Worm (Caenorhabditis elegans) whole organism, L3 larva: ENCODE results near the gene R05C11.2.

ENCODE experiments used
- ceh-82 ChIP-seq: fragments of 150-350 bp; optimal IDR thresholded peaks from 2 replicates; lab custom pipeline; 2014; ENCODE audit warnings: missing biosample characterization, missing genetic modification characterization
- daf-12 ChIP-seq: fragments of 150-350 bp; optimal IDR thresholded peaks from 2 replicates; lab custom pipeline; 2014; ENCODE audit warnings: missing biosample characterization, missing genetic modification reagents, missing genetic modification characterization
- elt-1 ChIP-seq: fragments of 150-350 bp; optimal IDR thresholded peaks from 2 replicates; lab custom pipeline; 2014; ENCODE audit warnings: missing biosample characterization, missing genetic modification characterization
- fkh-10 ChIP-seq: sonication (generic microtip); optimal IDR thresholded peaks from 2 replicates; lab custom pipeline; 2017; ENCODE audit warnings: missing biosample characterization, missing genetic modification reagents, missing genetic modification characterization
- fos-1 ChIP-seq: fragments of 150-350 bp; optimal IDR thresholded peaks from 2 replicates; lab custom pipeline; 2014; ENCODE audit warnings: missing biosample characterization, missing genetic modification characterization
- lin-39 ChIP-seq: fragments of 150-350 bp; optimal IDR thresholded peaks from 2 replicates; lab custom pipeline; 2018; ENCODE audit warnings: missing biosample characterization, missing genetic modification reagents, missing genetic modification characterization
- nfya-1 ChIP-seq: sonication (generic microtip); optimal IDR thresholded peaks from 2 replicates; lab custom pipeline; 2017; ENCODE audit warnings: missing genetic modification characterization, mild to moderate bottlenecking, missing compliant biosample characterization, antibody characterized with exemption, moderate library complexity; ENCODE audit not compliant: insufficient read depth
- nhr-11 ChIP-seq: fragments of 150-350 bp; optimal IDR thresholded peaks from 2 replicates; lab custom pipeline; 2014; ENCODE audit warnings: missing biosample characterization, missing genetic modification characterization
- nhr-237 ChIP-seq: fragments of 150-350 bp; optimal IDR thresholded peaks from 2 replicates; lab custom pipeline; 2014; ENCODE audit warnings: missing biosample characterization, missing genetic modification characterization
- nhr-28 ChIP-seq: fragments of 150-350 bp; optimal IDR thresholded peaks from 2 replicates; lab custom pipeline; 2014; ENCODE audit warnings: missing biosample characterization, missing genetic modification characterization
- nhr-76 ChIP-seq: fragments of 150-350 bp; sonication (generic microtip); optimal IDR thresholded peaks from 5 replicates; lab custom pipeline; 2014; ENCODE audit warnings: missing biosample characterization, missing genetic modification characterization
- pha-4 ChIP-seq: fragments of 150-350 bp; optimal IDR thresholded peaks from 2 replicates; lab custom pipeline; 2014; ENCODE audit warnings: missing biosample characterization, missing genetic modification reagents, missing genetic modification characterization
- snpc-4 ChIP-seq: fragments of 150-350 bp; optimal IDR thresholded peaks from 2 replicates; lab custom pipeline; 2014; ENCODE audit warnings: missing biosample characterization, missing genetic modification characterization
- zag-1 ChIP-seq: fragments of 150-350 bp; optimal IDR thresholded peaks from 2 replicates; lab custom pipeline; 2014; ENCODE audit warnings: missing biosample characterization, missing genetic modification characterization

ce11 chrIV:2065895-2066294 lies 7.0 kb upstream of the R05C11.2 start, which contains the start of gene arrd-26:
- no peak for TF ChIP-seq zag-1 (tag; lab: Kevin White, UChicago)
- TF ChIP-seq nhr-237 (tag; lab: Kevin White, UChicago): no peak
- TF ChIP-seq fkh-10 (GFP tag; lab: Kevin White, UChicago): no peak
- TF ChIP-seq daf-12 (tag; lab: Kevin White, UChicago): no peak
- TF ChIP-seq nhr-76 (tag; lab: Kevin White, UChicago): no peak
- no peak for TF ChIP-seq snpc-4 (tag; lab: Kevin White, UChicago)
- TF ChIP-seq fos-1 (tag; lab: Kevin White, UChicago): no peak
- no peak for TF ChIP-seq ceh-82 (tag; lab: Kevin White, UChicago)
- no peak for TF ChIP-seq nfya-1 (tag; lab: Kevin White, UChicago)
- TF ChIP-seq nhr-11 (tag; lab: Kevin White, UChicago): no peak
- no peak for TF ChIP-seq pha-4 (tag; lab: Kevin White, UChicago)
- no peak for TF ChIP-seq lin-39 (tag; lab: Kevin White, UChicago)
- no peak for TF ChIP-seq nhr-28 (tag; lab: Kevin White, UChicago)
- TF ChIP-seq elt-1 (tag; lab: Kevin White, UChicago): no peak
